Fruit fly (Drosophila melanogaster) whole organism, embryonic: Measurements from ENCODE around the gene CG31064.

Experiments used
- ATbp ChIP-seq: fragments of 200-800 bp; sonication (Bioruptor generic); optimal IDR thresholded peaks from 2 replicates; lab custom pipeline; 2017; ENCODE audit warnings: missing biosample characterization, mild to moderate bottlenecking, missing genetic modification characterization, missing genetic modification reagents
- Abd-B ChIP-seq: fragments of 200-800 bp; sonication (Bioruptor generic); optimal IDR thresholded peaks from 2 replicates; lab custom pipeline; 2018; ENCODE audit warnings: missing biosample characterization, mild to moderate bottlenecking, missing genetic modification characterization, moderate library complexity
- Aef1 ChIP-seq: fragments of 200-800 bp; sonication (Bioruptor generic); IDR thresholded peaks from 3 replicates; pipeline ENCODE4 v1.3.6; 2022; ENCODE audit warnings: missing biosample characterization, missing genetic modification characterization
- Asciz ChIP-seq: fragments of 200-800 bp; sonication (Bioruptor generic); optimal IDR thresholded peaks from 2 replicates; lab custom pipeline; 2017; ENCODE audit warnings: missing biosample characterization, mild to moderate bottlenecking, missing genetic modification characterization, missing genetic modification reagents
- BEAF-32 ChIP-seq: fragments of 200-800 bp; sonication (Bioruptor generic); optimal IDR thresholded peaks from 3 replicates; lab custom pipeline; 2017; ENCODE audit warnings: missing biosample characterization, missing genetic modification characterization, mild to moderate bottlenecking, moderate library complexity, missing genetic modification reagents
- CG10321 ChIP-seq: fragments of 200-800 bp; sonication (Bioruptor generic); IDR thresholded peaks from 2 replicates; pipeline ENCODE4 v1.3.6; 2022; ENCODE audit warnings: missing biosample characterization, missing genetic modification characterization
- CG10565 ChIP-seq: fragments of 200-800 bp; sonication (Bioruptor generic); optimal IDR thresholded peaks from 3 replicates; lab custom pipeline; 2016; ENCODE audit warnings: missing biosample characterization, mild to moderate bottlenecking, missing genetic modification characterization
- CG14014 ChIP-seq: fragments of 200-800 bp; sonication (Bioruptor generic); IDR thresholded peaks from 2 replicates; pipeline ENCODE4 v1.3.6; 2022; ENCODE audit warnings: missing biosample characterization, missing genetic modification characterization
- CG1529 ChIP-seq: fragments of 200-800 bp; sonication (Bioruptor generic); optimal IDR thresholded peaks from 3 replicates; lab custom pipeline; 2018; ENCODE audit warnings: missing biosample characterization, missing genetic modification characterization
- CG15514 ChIP-seq: fragments of 200-800 bp; sonication (Bioruptor generic); optimal IDR thresholded peaks from 3 replicates; lab custom pipeline; 2017; ENCODE audit warnings: missing biosample characterization, missing genetic modification characterization, mild to moderate bottlenecking, moderate library complexity, missing genetic modification reagents
- CG16813 ChIP-seq: fragments of 200-800 bp; sonication (Bioruptor generic); IDR thresholded peaks from 3 replicates; pipeline ENCODE4 v1.3.6; 2022; ENCODE audit warnings: missing biosample characterization, missing genetic modification characterization; ENCODE audit not compliant: partially characterized antibody
- CG16815 ChIP-seq: fragments of 200-800 bp; sonication (Bioruptor generic); optimal IDR thresholded peaks from 3 replicates; lab custom pipeline; 2017; ENCODE audit warnings: missing biosample characterization, mild to moderate bottlenecking, missing genetic modification characterization
- CG17361 ChIP-seq: fragments of 200-800 bp; sonication (Bioruptor generic); IDR thresholded peaks from 3 replicates; pipeline ENCODE4 v1.3.6; 2022; ENCODE audit warnings: missing biosample characterization, missing genetic modification characterization
- CG2202 ChIP-seq: fragments of 200-800 bp; sonication (Bioruptor generic); optimal IDR thresholded peaks from 2 replicates; lab custom pipeline; 2018; ENCODE audit warnings: missing biosample characterization, mild to moderate bottlenecking, missing genetic modification characterization
- CG3065 ChIP-seq: fragments of 200-800 bp; sonication (Bioruptor generic); optimal IDR thresholded peaks from 2 replicates; lab custom pipeline; 2016; ENCODE audit warnings: missing biosample characterization, missing genetic modification characterization
- CG4820 ChIP-seq: fragments of 200-800 bp; sonication (Bioruptor generic); optimal IDR thresholded peaks from 3 replicates; lab custom pipeline; 2016; ENCODE audit warnings: missing biosample characterization, missing genetic modification characterization
- CG7271 ChIP-seq: fragments of 200-800 bp; sonication (Bioruptor generic); optimal IDR thresholded peaks from 2 replicates; lab custom pipeline; 2018; ENCODE audit warnings: missing biosample characterization, mild to moderate bottlenecking, missing genetic modification characterization, moderate library complexity
- CG9609 ChIP-seq: fragments of 200-800 bp; sonication (Bioruptor generic); optimal IDR thresholded peaks from 3 replicates; lab custom pipeline; 2016; ENCODE audit warnings: missing biosample characterization, missing genetic modification characterization
- CG9797 ChIP-seq: fragments of 200-800 bp; sonication (Bioruptor generic); optimal IDR thresholded peaks from 3 replicates; lab custom pipeline; 2018; ENCODE audit warnings: missing biosample characterization, mild to moderate bottlenecking, missing genetic modification characterization
- CG9817 ChIP-seq: fragments of 200-800 bp; sonication (Bioruptor generic); optimal IDR thresholded peaks from 2 replicates; lab custom pipeline; 2018; ENCODE audit warnings: missing biosample characterization, mild to moderate bottlenecking, missing genetic modification characterization, moderate library complexity
- CoRest ChIP-seq: fragments of 200-800 bp; sonication (Bioruptor generic); optimal IDR thresholded peaks from 3 replicates; lab custom pipeline; 2018; ENCODE audit warnings: missing biosample characterization, mild to moderate bottlenecking, missing genetic modification characterization, moderate library complexity
- Dad ChIP-seq: fragments of 200-800 bp; sonication (Bioruptor generic); optimal IDR thresholded peaks from 3 replicates; lab custom pipeline; 2016; ENCODE audit warnings: missing biosample characterization, missing genetic modification characterization
- Dll ChIP-seq: fragments of 200-800 bp; sonication (Bioruptor generic); IDR thresholded peaks from 4 replicates; pipeline ENCODE4 v1.3.6; 2022; ENCODE audit warnings: missing biosample characterization, missing genetic modification characterization; ENCODE audit not compliant: partially characterized antibody
- Dp ChIP-seq: fragments of 200-800 bp; sonication (Bioruptor generic); optimal IDR thresholded peaks from 2 replicates; lab custom pipeline; 2018; ENCODE audit warnings: missing biosample characterization, mild to moderate bottlenecking, missing genetic modification characterization, moderate library complexity
- E2f1 ChIP-seq: fragments of 200-800 bp; sonication (Bioruptor generic); IDR thresholded peaks from 2 replicates; pipeline ENCODE4 v1.3.6; 2022; ENCODE audit warnings: missing biosample characterization, missing genetic modification characterization
- Elba2 ChIP-seq: fragments of 200-800 bp; sonication (Bioruptor generic); optimal IDR thresholded peaks from 3 replicates; lab custom pipeline; 2016; ENCODE audit warnings: missing biosample characterization, missing genetic modification characterization
- HLH3B ChIP-seq: fragments of 200-800 bp; sonication (Bioruptor generic); IDR thresholded peaks from 2 replicates; pipeline ENCODE4 v1.3.6; 2022; ENCODE audit warnings: missing biosample characterization, missing genetic modification characterization
- HmgD ChIP-seq: fragments of 200-800 bp; sonication (Bioruptor generic); optimal IDR thresholded peaks from 3 replicates; lab custom pipeline; 2016; ENCODE audit warnings: missing biosample characterization, missing genetic modification characterization
- Lhr ChIP-seq: fragments of 200-800 bp; sonication (Bioruptor generic); optimal IDR thresholded peaks from 3 replicates; lab custom pipeline; 2017; ENCODE audit warnings: mild to moderate bottlenecking, missing biosample characterization, missing genetic modification reagents, missing genetic modification characterization
- Max ChIP-seq: fragments of 200-800 bp; sonication (Bioruptor generic); optimal IDR thresholded peaks from 2 replicates; lab custom pipeline; 2016; ENCODE audit warnings: missing biosample characterization, mild to moderate bottlenecking, missing genetic modification characterization
- Med ChIP-seq: fragments of 200-800 bp; sonication (Bioruptor generic); peaks from one replicate; lab custom pipeline; 2016; ENCODE audit warnings: missing biosample characterization, missing genetic modification characterization, mild to moderate bottlenecking, inconsistent platforms, moderate library complexity
- Mrtf ChIP-seq: fragments of 200-800 bp; sonication (Bioruptor generic); IDR thresholded peaks from 3 replicates; pipeline ENCODE4 v1.3.6; 2022; ENCODE audit warnings: missing biosample characterization, missing genetic modification characterization
- NfI ChIP-seq: fragments of 200-800 bp; sonication (Bioruptor generic); optimal IDR thresholded peaks from 3 replicates; lab custom pipeline; 2018; ENCODE audit warnings: missing biosample characterization, mild to moderate bottlenecking, missing genetic modification characterization, moderate library complexity
- Opbp ChIP-seq: fragments of 200-800 bp; sonication (Bioruptor generic); IDR thresholded peaks from 3 replicates; pipeline ENCODE4 v1.3.6; 2022; ENCODE audit warnings: missing biosample characterization, missing genetic modification characterization; ENCODE audit not compliant: partially characterized antibody
- Vsx1 ChIP-seq: fragments of 200-800 bp; sonication (Bioruptor generic); optimal IDR thresholded peaks from 2 replicates; lab custom pipeline; 2017; ENCODE audit warnings: missing biosample characterization, mild to moderate bottlenecking, missing genetic modification characterization, missing genetic modification reagents
- dm ChIP-seq: fragments of 200-800 bp; sonication (Bioruptor generic); optimal IDR thresholded peaks from 3 replicates; lab custom pipeline; 2016; ENCODE audit warnings: missing biosample characterization, missing genetic modification characterization
- fru ChIP-seq: fragments of >200 bp; optimal IDR thresholded peaks from 2 replicates; lab custom pipeline; 2017
- grau ChIP-seq: fragments of 200-800 bp; optimal IDR thresholded peaks from 3 replicates; lab custom pipeline; 2019; ENCODE audit warnings: missing biosample characterization, mild to moderate bottlenecking, missing genetic modification characterization, moderate library complexity
- nom ChIP-seq: fragments of 200-800 bp; sonication (Bioruptor generic); optimal IDR thresholded peaks from 2 replicates; lab custom pipeline; 2017; ENCODE audit warnings: missing biosample characterization, missing genetic modification characterization, mild to moderate bottlenecking, moderate library complexity, missing genetic modification reagents
- onecut ChIP-seq: fragments of 200-800 bp; sonication (Bioruptor generic); IDR thresholded peaks from 2 replicates; pipeline ENCODE4 v1.3.6; 2022; ENCODE audit warnings: missing biosample characterization, missing genetic modification characterization
- phol ChIP-seq: fragments of 200-800 bp; sonication (Bioruptor generic); optimal IDR thresholded peaks from 3 replicates; lab custom pipeline; 2018; ENCODE audit warnings: missing biosample characterization, mild to moderate bottlenecking, missing genetic modification characterization, moderate library complexity
- sc ChIP-seq, 3 experiments: fragments of >200 bp in 2 of 3; fragments of 200-800 bp in 1 of 3; sonication (Bioruptor generic) in 1 of 3; optimal IDR thresholded peaks; 2 replicates in 2 of 3; 3 replicates in 1 of 3; lab custom pipeline; 2017; ENCODE audit warnings: mild to moderate bottlenecking in 1 of 3, missing biosample characterization in 1 of 3, missing genetic modification characterization in 1 of 3, missing genetic modification reagents in 1 of 3
- seq ChIP-seq: fragments of 200-800 bp; sonication (Bioruptor generic); IDR thresholded peaks from 2 replicates; pipeline ENCODE4 v1.3.6; 2022; ENCODE audit warnings: missing biosample characterization, missing genetic modification characterization
- tgo ChIP-seq: fragments of 200-800 bp; sonication (Bioruptor generic); IDR thresholded peaks from 3 replicates; pipeline ENCODE4 v1.3.6; 2022; ENCODE audit warnings: missing biosample characterization, missing genetic modification characterization
- twi ChIP-seq: fragments of 200-800 bp; optimal IDR thresholded peaks from 2 replicates; lab custom pipeline; 2019; ENCODE audit warnings: missing biosample characterization, mild to moderate bottlenecking, missing genetic modification characterization, moderate library complexity
- unc-4 ChIP-seq: fragments of 200-800 bp; sonication (Bioruptor generic); IDR thresholded peaks from 2 replicates; pipeline ENCODE4 v1.3.6; 2022; ENCODE audit warnings: missing biosample characterization, missing genetic modification characterization; ENCODE audit not compliant: partially characterized antibody
- unpg ChIP-seq: fragments of 200-800 bp; sonication (Bioruptor generic); optimal IDR thresholded peaks from 3 replicates; lab custom pipeline; 2018; ENCODE audit warnings: missing biosample characterization, mild to moderate bottlenecking, missing genetic modification characterization, moderate library complexity
- z ChIP-seq: fragments of 200-800 bp; sonication (Bioruptor generic); IDR thresholded peaks from 3 replicates; pipeline ENCODE4 v1.3.6; 2022; ENCODE audit warnings: missing biosample characterization, missing genetic modification characterization

Gene CG31064

dm6 chr3R:27238438-27239301 lies at the start of gene CG31064, which contains the start of gene PolA2 (continued):
- TF ChIP-seq E2f1 (GFP tag; lab: Robert Waterston, UW) (peak; percentile 67; the same call in 1 of the 2 replicates), Elba2 (GFP tag; lab: Kevin White, UChicago) (peak; percentile 0), CG9609 (no peak), CG15514 (GFP tag; lab: Kevin White, UChicago) (peak; percentile 88), twi (tag; lab: Kevin White, UChicago) (no peak), Mrtf (no peak), dm (GFP tag; lab: Kevin White, UChicago) (peak; percentile 42), CG10321 (GFP tag; lab: Robert Waterston, UW) (no peak), grau (tag; lab: Kevin White, UChicago) (no peak), CG3065 (no peak), Asciz (GFP tag; lab: Kevin White, UChicago) (no peak), seq (GFP tag; lab: Robert Waterston, UW) (no peak), Vsx1 (GFP tag; lab: Kevin White, UChicago) (no peak), BEAF-32 (GFP tag; lab: Kevin White, UChicago) (peak; percentile 70), Opbp (GFP tag; lab: Robert Waterston, UW) (peak; percentile 80), Aef1 (GFP tag; lab: Robert Waterston, UW) (no peak), sc (optimal IDR thresholded peaks at IDR 0.05; lab: Kevin White, UChicago) (no peak), sc (GFP tag; optimal IDR thresholded peaks at IDR 0.05; lab: Kevin White, UChicago) (no peak), Lhr (no peak), fru (no peak), CG10565 (no peak), phol (peak; percentile 8), CG17361 (GFP tag; lab: Robert Waterston, UW) (no peak), CG4820 (GFP tag; lab: Kevin White, UChicago) (no peak), CG9797 (GFP tag; lab: Kevin White, UChicago) (peak; percentile 40), CG14014 (GFP tag; lab: Robert Waterston, UW) (no peak), nom (GFP tag; lab: Kevin White, UChicago) (no peak), CG7271 (tag; lab: Kevin White, UChicago) (no peak), CG16813 (GFP tag; lab: Robert Waterston, UW) (peak; percentile 66), CoRest (tag; lab: Kevin White, UChicago) (peak; percentile 22), ATbp (GFP tag; lab: Kevin White, UChicago) (no peak), HmgD (GFP tag; lab: Kevin White, UChicago) (peak; percentile 58), unpg (GFP tag; lab: Kevin White, UChicago) (no peak), HLH3B (GFP tag; lab: Robert Waterston, UW) (no peak), tgo (GFP tag; lab: Robert Waterston, UW) (no peak), CG2202 (no peak), Max (no peak), Dp (GFP tag; lab: Kevin White, UChicago) (peak; percentile 89), Abd-B (no peak), CG16815 (no peak), unc-4 (GFP tag; lab: Robert Waterston, UW) (peak; percentile 72), Med (peak; percentile 88), NfI (peak; percentile 5), onecut (GFP tag; lab: Robert Waterston, UW) (no peak), Dad (peak; percentile 17), CG9817 (no peak), z (GFP tag; lab: Robert Waterston, UW) (no peak), Dll (GFP tag; lab: Robert Waterston, UW) (peak; percentile 81), CG1529 (GFP tag; lab: Kevin White, UChicago) (no peak)
